Fruit fly (Drosophila melanogaster) whole organism, embryonic: ENCODE measurements around the gene Ptp99A.

Source experiments
- Bdp1 ChIP-seq: fragments of 200-800 bp; sonication (Bioruptor generic); optimal IDR thresholded peaks from 3 replicates; lab custom pipeline; 2016; ENCODE audit warnings: missing biosample characterization, missing genetic modification characterization
- Blimp-1 ChIP-seq: fragments of 200-800 bp; sonication (Bioruptor generic); optimal IDR thresholded peaks from 3 replicates; lab custom pipeline; 2018; ENCODE audit warnings: missing biosample characterization, missing genetic modification characterization, mild to moderate bottlenecking, moderate library complexity, missing genetic modification reagents
- Bteb2 ChIP-seq: fragments of 200-800 bp; sonication (Bioruptor generic); optimal IDR thresholded peaks from 2 replicates; lab custom pipeline; 2016; ENCODE audit warnings: missing biosample characterization, missing genetic modification characterization
- CG10267 ChIP-seq: fragments of 200-800 bp; sonication (Bioruptor generic); optimal IDR thresholded peaks from 2 replicates; lab custom pipeline; 2018; ENCODE audit warnings: missing biosample characterization, mild to moderate bottlenecking, missing genetic modification characterization, moderate library complexity
- CG15696 ChIP-seq: fragments of 200-800 bp; sonication (Bioruptor generic); optimal IDR thresholded peaks from 2 replicates; lab custom pipeline; 2019; ENCODE audit warnings: missing biosample characterization, mild to moderate bottlenecking, missing genetic modification characterization, moderate library complexity
- CG16779 ChIP-seq: fragments of 200-800 bp; sonication (Bioruptor generic); IDR thresholded peaks from 2 replicates; pipeline ENCODE4 v1.3.6; 2022; ENCODE audit warnings: missing biosample characterization, missing genetic modification characterization
- CG17361 ChIP-seq: fragments of 200-800 bp; sonication (Bioruptor generic); IDR thresholded peaks from 3 replicates; pipeline ENCODE4 v1.3.6; 2022; ENCODE audit warnings: missing biosample characterization, missing genetic modification characterization
- CG31365 ChIP-seq: fragments of 200-800 bp; sonication (Bioruptor generic); optimal IDR thresholded peaks from 2 replicates; lab custom pipeline; 2018; ENCODE audit warnings: missing biosample characterization, mild to moderate bottlenecking, missing genetic modification characterization
- CG33557 ChIP-seq: fragments of 200-800 bp; sonication (Bioruptor generic); optimal IDR thresholded peaks from 2 replicates; lab custom pipeline; 2019; ENCODE audit warnings: missing biosample characterization, mild to moderate bottlenecking, missing genetic modification characterization, moderate library complexity
- CG4707 ChIP-seq: fragments of 200-800 bp; sonication (Bioruptor generic); optimal IDR thresholded peaks from 2 replicates; lab custom pipeline; 2018; ENCODE audit warnings: missing biosample characterization, mild to moderate bottlenecking, missing genetic modification characterization, moderate library complexity
- CG4854 ChIP-seq: fragments of 200-800 bp; sonication (Bioruptor generic); optimal IDR thresholded peaks from 2 replicates; lab custom pipeline; 2016; ENCODE audit warnings: missing biosample characterization, missing genetic modification characterization, inconsistent platforms
- CG7372 ChIP-seq: fragments of 200-800 bp; sonication (Bioruptor generic); IDR thresholded peaks from 2 replicates; pipeline ENCODE4 v1.3.6; 2022; ENCODE audit warnings: missing biosample characterization, missing genetic modification characterization
- CG7928 ChIP-seq: fragments of 200-800 bp; sonication (Bioruptor generic); optimal IDR thresholded peaks from 2 replicates; lab custom pipeline; 2017; ENCODE audit warnings: missing biosample characterization, mild to moderate bottlenecking, missing genetic modification characterization
- CTCF ChIP-seq: fragments of 200-800 bp; sonication (Bioruptor generic); optimal IDR thresholded peaks from 2 replicates; lab custom pipeline; 2017; ENCODE audit warnings: missing biosample characterization, mild to moderate bottlenecking, missing genetic modification characterization, moderate library complexity
- Dfd ChIP-seq, 2 experiments: fragments of >200 bp; optimal IDR thresholded peaks; 2 replicates each; lab custom pipeline; 2017; ENCODE audit warnings: missing biosample characterization in 2 of 2, missing genetic modification characterization in 2 of 2
- Dip2 ChIP-seq: fragments of 200-800 bp; sonication (Bioruptor generic); IDR thresholded peaks from 2 replicates; pipeline ENCODE4 v1.3.6; 2022; ENCODE audit warnings: missing biosample characterization, missing genetic modification characterization
- Hr39 ChIP-seq: fragments of >200 bp; optimal IDR thresholded peaks from 2 replicates; lab custom pipeline; 2017
- MBD-R2 ChIP-seq: fragments of 200-800 bp; sonication (Bioruptor generic); IDR thresholded peaks from 2 replicates; pipeline ENCODE4 v1.3.6; 2022; ENCODE audit warnings: missing biosample characterization, missing genetic modification characterization
- MESR4 ChIP-seq: fragments of 200-800 bp; sonication (Bioruptor generic); optimal IDR thresholded peaks from 2 replicates; lab custom pipeline; 2018; ENCODE audit warnings: missing biosample characterization, mild to moderate bottlenecking, missing genetic modification characterization, moderate library complexity
- Mad ChIP-seq: fragments of 200-800 bp; sonication (Bioruptor generic); optimal IDR thresholded peaks from 2 replicates; lab custom pipeline; 2016; ENCODE audit warnings: missing biosample characterization, missing genetic modification characterization
- Mes4 ChIP-seq: fragments of 200-800 bp; sonication (Bioruptor generic); optimal IDR thresholded peaks from 2 replicates; lab custom pipeline; 2016; ENCODE audit warnings: missing biosample characterization, missing genetic modification characterization
- NC2α ChIP-seq: fragments of 200-800 bp; sonication (Bioruptor generic); optimal IDR thresholded peaks from 2 replicates; lab custom pipeline; 2016; ENCODE audit warnings: missing biosample characterization, missing genetic modification characterization
- Opbp ChIP-seq: fragments of 200-800 bp; sonication (Bioruptor generic); IDR thresholded peaks from 3 replicates; pipeline ENCODE4 v1.3.6; 2022; ENCODE audit warnings: missing biosample characterization, missing genetic modification characterization; ENCODE audit not compliant: partially characterized antibody
- Pdp1 ChIP-seq, 2 experiments: fragments of 200-800 bp; sonication (Bioruptor generic); optimal IDR thresholded peaks; 3 replicates each; lab custom pipeline; 2016; ENCODE audit warnings: missing biosample characterization in 2 of 2, missing genetic modification characterization in 2 of 2, mild to moderate bottlenecking in 1 of 2, moderate library complexity in 1 of 2
- Poxn ChIP-seq: fragments of 200-800 bp; sonication (Bioruptor generic); IDR thresholded peaks from 2 replicates; pipeline ENCODE4 v1.3.6; 2022; ENCODE audit warnings: missing biosample characterization, missing genetic modification characterization
- Rx ChIP-seq: fragments of 200-800 bp; sonication (Bioruptor generic); IDR thresholded peaks from 2 replicates; pipeline ENCODE4 v1.3.6; 2022; ENCODE audit warnings: missing biosample characterization, missing genetic modification characterization
- Trl ChIP-seq, 3 experiments: fragments of >200 bp in 2 of 3; fragments of 200-800 bp in 1 of 3; sonication (Bioruptor generic) in 1 of 3; optimal IDR thresholded peaks; 2 replicates in 1 of 3; 3 replicates in 2 of 3; lab custom pipeline; 2016 to 2017; ENCODE audit warnings: missing biosample characterization in 1 of 3, missing genetic modification characterization in 1 of 3
- Xbp1 ChIP-seq: fragments of 200-800 bp; sonication (Bioruptor generic); optimal IDR thresholded peaks from 3 replicates; lab custom pipeline; 2016; ENCODE audit warnings: missing biosample characterization, mild to moderate bottlenecking, missing genetic modification characterization
- ab ChIP-seq: fragments of 200-800 bp; sonication (Bioruptor generic); optimal IDR thresholded peaks from 2 replicates; lab custom pipeline; 2016; ENCODE audit warnings: missing biosample characterization, missing genetic modification characterization
- btn ChIP-seq: fragments of 200-800 bp; sonication (Bioruptor generic); optimal IDR thresholded peaks from 2 replicates; lab custom pipeline; 2016; ENCODE audit warnings: missing biosample characterization, missing genetic modification characterization
- chm ChIP-seq: fragments of 200-800 bp; sonication (Bioruptor generic); IDR thresholded peaks from 2 replicates; pipeline ENCODE4 v1.3.6; 2022; ENCODE audit warnings: missing biosample characterization, missing genetic modification characterization
- crp ChIP-seq, 2 experiments: fragments of 200-800 bp; sonication (Bioruptor generic); optimal IDR thresholded peaks; 2 replicates in 1 of 2; 3 replicates in 1 of 2; lab custom pipeline; 2017; ENCODE audit warnings: missing biosample characterization in 2 of 2, missing genetic modification characterization in 2 of 2, mild to moderate bottlenecking in 1 of 2, moderate library complexity in 1 of 2
- danr ChIP-seq: fragments of 200-800 bp; sonication (Bioruptor generic); IDR thresholded peaks from 2 replicates; pipeline ENCODE4 v1.3.6; 2022; ENCODE audit warnings: missing biosample characterization, missing genetic modification characterization
- ftz-f1 ChIP-seq: fragments of 200-800 bp; sonication (Bioruptor generic); optimal IDR thresholded peaks from 2 replicates; lab custom pipeline; 2016; ENCODE audit warnings: missing biosample characterization, missing genetic modification characterization
- h ChIP-seq: fragments of >200 bp; optimal IDR thresholded peaks from 2 replicates; lab custom pipeline; 2017
- ham ChIP-seq: fragments of 200-800 bp; sonication (Bioruptor generic); IDR thresholded peaks from 2 replicates; pipeline ENCODE4 v1.3.6; 2022; ENCODE audit warnings: missing biosample characterization, missing genetic modification characterization
- hbn ChIP-seq: fragments of 200-800 bp; sonication (Bioruptor generic); IDR thresholded peaks from 2 replicates; pipeline ENCODE4 v1.3.6; 2022; ENCODE audit warnings: missing biosample characterization, missing genetic modification characterization; ENCODE audit not compliant: partially characterized antibody
- kah ChIP-seq: fragments of 200-800 bp; sonication (Bioruptor generic); optimal IDR thresholded peaks from 2 replicates; lab custom pipeline; 2018; ENCODE audit warnings: missing biosample characterization, mild to moderate bottlenecking, missing genetic modification characterization
- nmo ChIP-seq: fragments of 200-800 bp; sonication (Bioruptor generic); optimal IDR thresholded peaks from 2 replicates; lab custom pipeline; 2018; ENCODE audit warnings: missing biosample characterization, mild to moderate bottlenecking, missing genetic modification characterization, moderate library complexity
- sc ChIP-seq, 3 experiments: fragments of >200 bp in 2 of 3; fragments of 200-800 bp in 1 of 3; sonication (Bioruptor generic) in 1 of 3; optimal IDR thresholded peaks; 2 replicates in 2 of 3; 3 replicates in 1 of 3; lab custom pipeline; 2017; ENCODE audit warnings: mild to moderate bottlenecking in 1 of 3, missing biosample characterization in 1 of 3, missing genetic modification characterization in 1 of 3, missing genetic modification reagents in 1 of 3
- sd ChIP-seq: fragments of 200-800 bp; sonication (Bioruptor generic); optimal IDR thresholded peaks from 3 replicates; lab custom pipeline; 2018; ENCODE audit warnings: missing biosample characterization, mild to moderate bottlenecking, missing genetic modification characterization, moderate library complexity
- z ChIP-seq: fragments of 200-800 bp; sonication (Bioruptor generic); IDR thresholded peaks from 3 replicates; pipeline ENCODE4 v1.3.6; 2022; ENCODE audit warnings: missing biosample characterization, missing genetic modification characterization

Gene Ptp99A

dm6 chr3R:29496315-29496714, 118.9 kb downstream of the Ptp99A start (continued):
- TF ChIP-seq sc (optimal IDR thresholded peaks at IDR 0.05; lab: Kevin White, UChicago) (no peak), sc (GFP tag; optimal IDR thresholded peaks at IDR 0.05; lab: Kevin White, UChicago) (no peak), Hr39 (lab: Kevin White, UChicago) (no peak), Xbp1 (GFP tag; lab: Kevin White, UChicago) (no peak), CG16779 (GFP tag; lab: Robert Waterston, UW) (no peak), sd (peak; percentile 72), CG15696 (tag; lab: Kevin White, UChicago) (no peak), z (peak; percentile 94), MBD-R2 (GFP tag; lab: Robert Waterston, UW) (no peak), btn (GFP tag; lab: Kevin White, UChicago) (no peak), Trl (optimal IDR thresholded peaks at IDR 0.05; lab: Kevin White, UChicago) (peak in 1 of 2 experiments; percentile 25), Trl (GFP tag; optimal IDR thresholded peaks at IDR 0.05; lab: Kevin White, UChicago) (no peak), Dip2 (GFP tag; lab: Robert Waterston, UW) (no peak), Bteb2 (GFP tag; lab: Kevin White, UChicago) (no peak), kah (GFP tag; lab: Kevin White, UChicago) (peak; percentile 23), Opbp (0 out of 3 replicates have a peak, but pooled peaks have one; percentile 17), CG17361 (GFP tag; lab: Robert Waterston, UW) (0 out of 3 replicates have a peak, but pooled peaks have one; percentile 25), h (no peak), danr (no peak), hbn (GFP tag; lab: Robert Waterston, UW) (no peak), Dfd (GFP tag; optimal IDR thresholded peaks at IDR 0.05; lab: Kevin White, UChicago) (no peak), CTCF (GFP tag; lab: Kevin White, UChicago) (no peak), Blimp-1 (GFP tag; lab: Kevin White, UChicago) (no peak), Rx (GFP tag; lab: Robert Waterston, UW) (no peak), CG33557 (GFP tag; lab: Kevin White, UChicago) (no peak), CG31365 (tag; lab: Kevin White, UChicago) (no peak), CG7928 (no peak), Poxn (GFP tag; lab: Robert Waterston, UW) (no peak), nmo (GFP tag; lab: Kevin White, UChicago) (peak; percentile 12), NC2α (no peak), Bdp1 (GFP tag; lab: Kevin White, UChicago) (no peak), Pdp1 (GFP tag; optimal IDR thresholded peaks at IDR 0.05; lab: Kevin White, UChicago) (peak in 1 of 2 experiments; percentile 45), CG7372 (no peak), crp (GFP tag; optimal IDR thresholded peaks at IDR 0.05; lab: Kevin White, UChicago) (peak in 1 of 2 experiments; percentile 10), ftz-f1 (GFP tag; lab: Kevin White, UChicago) (no peak), CG10267 (tag; lab: Kevin White, UChicago) (no peak), chm (GFP tag; lab: Robert Waterston, UW) (no peak), Mad (no peak), CG4707 (GFP tag; lab: Kevin White, UChicago) (no peak), CG4854 (GFP tag; lab: Kevin White, UChicago) (no peak), MESR4 (GFP tag; lab: Kevin White, UChicago) (no peak), ham (GFP tag; lab: Robert Waterston, UW) (no peak), Mes4 (GFP tag; lab: Kevin White, UChicago) (no peak), ab (GFP tag; lab: Kevin White, UChicago) (no peak)
